Worm (Caenorhabditis elegans): ENCODE measurements around the gene nipa-1.
A peak's percentile ranks its signal among the peaks of the same experiment; 100 is the strongest.

Gene nipa-1

DNA sequence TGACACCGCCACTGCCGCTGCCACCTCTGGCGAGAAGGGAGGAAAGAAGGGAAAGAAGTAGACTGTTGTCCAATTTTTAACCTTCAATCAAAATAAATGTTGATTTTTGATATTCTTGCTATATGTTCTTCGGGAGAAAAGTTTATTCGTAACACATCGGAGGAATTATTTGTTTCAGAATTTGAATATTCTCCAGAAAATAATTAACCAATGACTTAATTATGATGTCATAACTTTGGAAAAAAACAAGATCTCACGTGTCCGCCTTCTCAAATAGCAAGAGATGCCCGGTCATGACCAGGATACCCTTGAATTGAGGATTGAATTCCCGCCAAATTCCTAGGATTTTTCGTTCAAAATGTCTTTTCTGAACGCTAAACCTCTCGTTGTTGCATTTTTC is 57.8 kb downstream of the nipa-1 start:
- no peak for TF ChIP-seq peb-1 (tag; optimal IDR thresholded peaks at IDR 0.05)
- TF ChIP-seq alr-1 (tag; optimal IDR thresholded peaks at IDR 0.05) = no peak
- peak; percentile 6 for TF ChIP-seq lin-13 (GFP tag; optimal IDR thresholded peaks at IDR 0.05)
- peak; percentile 34 for TF ChIP-seq ZK546.5 (tag; optimal IDR thresholded peaks at IDR 0.05)

DNA sequence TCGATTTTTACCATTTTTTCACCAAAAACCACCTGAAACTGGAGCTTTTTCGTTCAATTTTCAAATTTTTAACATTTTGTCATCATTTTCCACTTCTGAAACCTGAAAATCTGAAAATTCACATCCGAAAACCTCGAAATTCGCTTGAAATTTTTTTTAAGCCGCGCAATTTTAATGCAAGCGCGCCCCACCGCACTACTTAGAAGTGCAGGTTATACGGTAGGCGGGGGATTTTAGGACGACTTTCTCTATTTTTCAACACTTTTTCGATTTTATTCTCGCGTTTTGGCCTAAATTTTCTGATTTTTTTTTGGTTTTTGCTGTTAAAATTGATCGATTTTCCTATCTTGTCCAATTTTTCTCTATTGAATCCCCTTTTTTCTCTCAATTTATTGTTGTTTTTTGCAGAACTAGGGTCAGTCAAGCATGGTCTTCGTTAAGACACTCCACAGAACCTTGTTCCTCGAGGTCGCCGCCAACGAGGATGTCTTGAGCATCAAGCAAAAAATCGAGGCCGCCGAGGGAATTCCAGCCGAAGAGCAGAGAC is 58.9 kb downstream of the nipa-1 start, which contains the start of gene ubl-1:
ubl-1 (plus strand) TSS at position 402 of the 547 bp plus-strand sequence.
- TF ChIP-seq nhr-129 (tag; optimal IDR thresholded peaks at IDR 0.05) = peak; percentile 89
- TF ChIP-seq gmeb-1 (tag; optimal IDR thresholded peaks at IDR 0.05) = peak; percentile 86
- TF ChIP-seq fos-1 (tag; optimal IDR thresholded peaks at IDR 0.05) = peak; percentile 77
- TF ChIP-seq crh-2 (tag; optimal IDR thresholded peaks at IDR 0.05) = peak; percentile 85
- TF ChIP-seq mbf-1 (tag; optimal IDR thresholded peaks at IDR 0.05) = no peak
- no peak for TF ChIP-seq peb-1 (tag; optimal IDR thresholded peaks at IDR 0.05)
- TF ChIP-seq unc-55 (GFP tag; optimal IDR thresholded peaks at IDR 0.05) = peak; percentile 97
- TF ChIP-seq ceh-16 (tag; optimal IDR thresholded peaks at IDR 0.05) = peak; percentile 55
- no peak for TF ChIP-seq elt-3 (tag; optimal IDR thresholded peaks at IDR 0.05)
- TF ChIP-seq sem-4 (tag; optimal IDR thresholded peaks at IDR 0.05) = peak; percentile 40
- TF ChIP-seq alr-1 (tag; optimal IDR thresholded peaks at IDR 0.05) = no peak
- no peak for TF ChIP-seq nhr-11 (tag; optimal IDR thresholded peaks at IDR 0.05)
- TF ChIP-seq lin-13 (GFP tag; optimal IDR thresholded peaks at IDR 0.05) = peak; percentile 95
- peak; percentile 32 for TF ChIP-seq nhr-10 (tag; optimal IDR thresholded peaks at IDR 0.05)
- TF ChIP-seq ztf-11 (tag; optimal IDR thresholded peaks at IDR 0.05) = no peak
- TF ChIP-seq nhr-23 (tag; optimal IDR thresholded peaks at IDR 0.05) = no peak
- TF ChIP-seq dmd-4 (tag; optimal IDR thresholded peaks at IDR 0.05) = no peak
- no peak for TF ChIP-seq mdl-1 (tag; optimal IDR thresholded peaks at IDR 0.05)
- no peak for TF ChIP-seq unc-39 (tag; optimal IDR thresholded peaks at IDR 0.05)
- TF ChIP-seq nhr-21 (tag; optimal IDR thresholded peaks at IDR 0.05) = peak; percentile 75
- TF ChIP-seq blmp-1 (tag; optimal IDR thresholded peaks at IDR 0.05; ENCODE audit: insufficient read depth) = peak; percentile 79
- TF ChIP-seq ztf-1 (GFP tag; conservative IDR thresholded peaks at IDR 0.05) = no peak
- TF ChIP-seq nhr-25 (tag; optimal IDR thresholded peaks at IDR 0.05) = peak; percentile 87
- no peak for TF ChIP-seq lin-39 (tag; optimal IDR thresholded peaks at IDR 0.05)
- TF ChIP-seq R02D3.7 (tag; optimal IDR thresholded peaks at IDR 0.05) = peak; percentile 16
- peak; percentile 34 for TF ChIP-seq ceh-82 (tag; optimal IDR thresholded peaks at IDR 0.05)
- TF ChIP-seq F13H6.1 (tag; optimal IDR thresholded peaks at IDR 0.05) = peak; percentile 70
- TF ChIP-seq nhr-77 (tag; optimal IDR thresholded peaks at IDR 0.05) = peak; percentile 35
- TF ChIP-seq skn-1 (tag; optimal IDR thresholded peaks at IDR 0.05) = no peak
- TF ChIP-seq ZK546.5 (tag; optimal IDR thresholded peaks at IDR 0.05) = peak; percentile 97
- peak; percentile 75 for TF ChIP-seq ama-1 (optimal IDR thresholded peaks at IDR 0.05)
- TF ChIP-seq lin-11 (tag; optimal IDR thresholded peaks at IDR 0.05) = peak; percentile 82
- peak; percentile 17 for TF ChIP-seq nhr-237 (tag; optimal IDR thresholded peaks at IDR 0.05)
- no peak for TF ChIP-seq zag-1 (tag; optimal IDR thresholded peaks at IDR 0.05)
- TF ChIP-seq elt-1 (tag; optimal IDR thresholded peaks at IDR 0.05) = no peak
- TF ChIP-seq mab-5 (tag; optimal IDR thresholded peaks at IDR 0.05) = peak; percentile 25
- TF ChIP-seq ztf-4 (tag; optimal IDR thresholded peaks at IDR 0.05) = peak; percentile 63
- peak; percentile 95 to 99 for TF ChIP-seq lsy-2 (tag; optimal IDR thresholded peaks at IDR 0.05)
- no peak for TF ChIP-seq unc-62 (GFP tag; optimal IDR thresholded peaks at IDR 0.05)
- TF ChIP-seq sma-3 (GFP tag; optimal IDR thresholded peaks at IDR 0.05) = peak; percentile 74
- TF ChIP-seq egl-27 (tag; optimal IDR thresholded peaks at IDR 0.05) = peak; percentile 60
- no peak for TF ChIP-seq nhr-12 (tag; optimal IDR thresholded peaks at IDR 0.05)
- no peak for TF ChIP-seq aly-2 (tag; optimal IDR thresholded peaks at IDR 0.05)
- TF ChIP-seq sma-9 (GFP tag; optimal IDR thresholded peaks at IDR 0.05) = no peak
- no peak for TF ChIP-seq sma-9 (tag; optimal IDR thresholded peaks at IDR 0.05)
- peak; percentile 49 for TF ChIP-seq snpc-4 (tag; optimal IDR thresholded peaks at IDR 0.05)
- peak; percentile 51 for TF ChIP-seq nhr-6 (tag; optimal IDR thresholded peaks at IDR 0.05)
- peak; percentile 93 for TF ChIP-seq C34F6.9 (tag; optimal IDR thresholded peaks at IDR 0.05)
- no peak for TF ChIP-seq Y55F3AM.14 (GFP tag; optimal IDR thresholded peaks at IDR 0.05)
